Worm (Caenorhabditis elegans) whole organism, L4 larva: ENCODE data around the gene T23B12.5.

Source experiments
- R02D3.7 ChIP-seq: fragments of 150-350 bp; sonication (generic microtip); optimal IDR thresholded peaks from 3 replicates; lab custom pipeline; 2014; ENCODE audit warnings: missing biosample characterization, missing genetic modification characterization
- T26A8.4 ChIP-seq: fragments of 200-800 bp; sonication (Bioruptor generic); IDR thresholded peaks from 2 replicates; pipeline ENCODE4 v1.3.6; 2022; ENCODE audit warnings: missing genetic modification characterization, missing compliant biosample characterization
- ZK337.2 ChIP-seq: fragments of 200-800 bp; sonication (Bioruptor generic); IDR thresholded peaks from 2 replicates; pipeline ENCODE4 v1.3.6; 2022; ENCODE audit warnings: missing genetic modification reagents, missing genetic modification characterization, missing compliant biosample characterization
- aha-1 ChIP-seq: fragments of 150-350 bp; peaks from one replicate; lab custom pipeline; 2014; ENCODE audit warnings: missing biosample characterization, missing genetic modification characterization
- ama-1 ChIP-seq: fragments of 150-350 bp; optimal IDR thresholded peaks from 2 replicates; lab custom pipeline; 2014; ENCODE audit warnings: inconsistent platforms, mixed read lengths
- ceh-20 ChIP-seq: fragments of 200-800 bp; sonication (Bioruptor generic); IDR thresholded peaks from 2 replicates; pipeline ENCODE4 v1.3.6; 2022; ENCODE audit warnings: missing genetic modification reagents, missing genetic modification characterization, missing compliant biosample characterization
- ceh-28 ChIP-seq: fragments of 150-350 bp; optimal IDR thresholded peaks from 2 replicates; lab custom pipeline; 2014; ENCODE audit warnings: missing biosample characterization, missing genetic modification reagents, missing genetic modification characterization
- cey-2 ChIP-seq: sonication (generic microtip); optimal IDR thresholded peaks from 3 replicates; lab custom pipeline; 2017; ENCODE audit warnings: missing genetic modification characterization, mild to moderate bottlenecking, missing compliant biosample characterization, antibody characterized with exemption, borderline replicate concordance; ENCODE audit not compliant: insufficient read depth
- daf-16 ChIP-seq, 3 experiments: sonication (generic microtip); optimal IDR thresholded peaks; 2 replicates each; lab custom pipeline; 2016 to 2017; ENCODE audit warnings: missing genetic modification characterization in 3 of 3, missing genetic modification reagents in 3 of 3, mild to moderate bottlenecking in 2 of 3, missing compliant biosample characterization in 2 of 3, missing biosample characterization in 1 of 3, moderate library complexity in 1 of 3
- daf-19 ChIP-seq: fragments of 200-800 bp; sonication (Bioruptor generic); conservative IDR thresholded peaks from 2 replicates; pipeline ENCODE4 v1.3.6; 2022; ENCODE audit warnings: missing genetic modification characterization, missing compliant biosample characterization
- dmd-6 ChIP-seq: fragments of 200-800 bp; sonication (Bioruptor generic); IDR thresholded peaks from 2 replicates; pipeline ENCODE4 v1.3.6; 2022; ENCODE audit warnings: missing genetic modification reagents, missing genetic modification characterization, missing compliant biosample characterization
- dmd-8 ChIP-seq: fragments of 200-800 bp; sonication (Bioruptor generic); IDR thresholded peaks from 2 replicates; pipeline ENCODE4 v1.3.6; 2022; ENCODE audit warnings: missing genetic modification characterization, missing compliant biosample characterization
- duxl-1 ChIP-seq: sonication (generic microtip); optimal IDR thresholded peaks from 2 replicates; lab custom pipeline; 2016; ENCODE audit warnings: mild to moderate bottlenecking, missing genetic modification characterization, moderate library complexity, missing compliant biosample characterization; ENCODE audit not compliant: poor library complexity
- dve-1 ChIP-seq: sonication (generic microtip); optimal IDR thresholded peaks from 2 replicates; lab custom pipeline; 2017; ENCODE audit warnings: antibody characterized with exemption, mild to moderate bottlenecking, missing genetic modification characterization, missing compliant biosample characterization; ENCODE audit not compliant: insufficient read depth
- fkh-10 ChIP-seq: fragments of 150-350 bp; optimal IDR thresholded peaks from 2 replicates; lab custom pipeline; 2014; ENCODE audit warnings: missing biosample characterization, missing genetic modification reagents, missing genetic modification characterization
- hlh-11 ChIP-seq: fragments of 200-800 bp; sonication (Bioruptor generic); optimal IDR thresholded peaks from 2 replicates; lab custom pipeline; 2018; ENCODE audit warnings: mild to moderate bottlenecking, missing genetic modification characterization, missing compliant biosample characterization
- hlh-30 ChIP-seq: sonication (generic microtip); optimal IDR thresholded peaks from 2 replicates; lab custom pipeline; 2017; ENCODE audit warnings: antibody characterized with exemption, mild to moderate bottlenecking, missing genetic modification characterization, missing compliant biosample characterization; ENCODE audit not compliant: insufficient read depth
- hmg-1.1 ChIP-seq: fragments of 200-800 bp; sonication (Bioruptor generic); IDR thresholded peaks from 2 replicates; pipeline ENCODE4 v1.3.6; 2022; ENCODE audit warnings: missing genetic modification reagents, missing genetic modification characterization, missing compliant biosample characterization
- lin-38 ChIP-seq: fragments of 200-800 bp; sonication (Bioruptor generic); IDR thresholded peaks from 2 replicates; pipeline ENCODE4 v1.3.6; 2022; ENCODE audit warnings: missing genetic modification reagents, missing genetic modification characterization, missing compliant biosample characterization
- lir-3 ChIP-seq: sonication (generic microtip); optimal IDR thresholded peaks from 2 replicates; lab custom pipeline; 2016; ENCODE audit warnings: mild to moderate bottlenecking, missing genetic modification characterization, missing compliant biosample characterization
- lsy-2 ChIP-seq, 2 experiments: fragments of 150-350 bp in 1 of 2; sonication (generic microtip) in 1 of 2; optimal IDR thresholded peaks; 2 replicates each; lab custom pipeline; 2014 to 2017; ENCODE audit warnings: missing biosample characterization in 2 of 2, missing genetic modification characterization in 2 of 2
- mdl-1 ChIP-seq, 2 experiments: fragments of 150-350 bp in 1 of 2; sonication (generic microtip) in 1 of 2; optimal IDR thresholded peaks; 2 replicates each; lab custom pipeline; 2014 to 2017; ENCODE audit warnings: missing biosample characterization in 2 of 2, missing genetic modification characterization in 2 of 2
- mes-2 ChIP-seq: sonication (generic microtip); optimal IDR thresholded peaks from 2 replicates; lab custom pipeline; 2016; ENCODE audit warnings: missing genotype, mild to moderate bottlenecking, missing genetic modification characterization, missing compliant biosample characterization; ENCODE audit not compliant: poor library complexity, severe bottlenecking
- mxl-3 ChIP-seq: fragments of 200-800 bp; sonication (Bioruptor generic); optimal IDR thresholded peaks from 2 replicates; lab custom pipeline; 2018; ENCODE audit warnings: mild to moderate bottlenecking, missing genetic modification characterization, missing compliant biosample characterization
- nhr-10 ChIP-seq: fragments of 150-350 bp; optimal IDR thresholded peaks from 2 replicates; lab custom pipeline; 2014; ENCODE audit warnings: missing biosample characterization, missing genetic modification characterization
- nhr-111 ChIP-seq: fragments of 200-800 bp; sonication (Bioruptor generic); optimal IDR thresholded peaks from 2 replicates; lab custom pipeline; 2018; ENCODE audit warnings: mild to moderate bottlenecking, missing genetic modification characterization, missing compliant biosample characterization
- nhr-41 ChIP-seq: fragments of 200-800 bp; sonication (Bioruptor generic); IDR thresholded peaks from 2 replicates; pipeline ENCODE4 v1.3.6; 2022; ENCODE audit warnings: missing genetic modification reagents, missing genetic modification characterization, missing compliant biosample characterization
- nhr-42 ChIP-seq: fragments of 200-800 bp; sonication (Bioruptor generic); IDR thresholded peaks from 2 replicates; pipeline ENCODE4 v1.3.6; 2022; ENCODE audit warnings: missing genetic modification characterization, missing compliant biosample characterization
- php-3 ChIP-seq: fragments of 200-800 bp; sonication (Bioruptor generic); IDR thresholded peaks from 2 replicates; pipeline ENCODE4 v1.3.6; 2022; ENCODE audit warnings: missing genetic modification reagents, missing genetic modification characterization, missing compliant biosample characterization
- rbr-2 ChIP-seq: sonication (generic microtip); optimal IDR thresholded peaks from 2 replicates; lab custom pipeline; 2016; ENCODE audit warnings: missing genotype, missing genetic modification characterization, missing compliant biosample characterization
- spr-1 ChIP-seq: sonication (generic microtip); optimal IDR thresholded peaks from 2 replicates; lab custom pipeline; 2016; ENCODE audit warnings: mild to moderate bottlenecking, missing genetic modification characterization, missing compliant biosample characterization
- spr-3 ChIP-seq: fragments of 200-800 bp; sonication (Bioruptor generic); optimal IDR thresholded peaks from 2 replicates; lab custom pipeline; 2018; ENCODE audit warnings: mild to moderate bottlenecking, missing genetic modification characterization, missing compliant biosample characterization
- tra-1 ChIP-seq: fragments of 200-800 bp; sonication (Bioruptor generic); IDR thresholded peaks from 2 replicates; pipeline ENCODE4 v1.3.6; 2022; ENCODE audit warnings: missing genetic modification reagents, missing genetic modification characterization, missing compliant biosample characterization
- unc-39 ChIP-seq: sonication (generic microtip); optimal IDR thresholded peaks from 2 replicates; lab custom pipeline; 2017; ENCODE audit warnings: missing biosample characterization, missing genetic modification characterization
- unc-62 ChIP-seq, 3 experiments: fragments of 150-350 bp in 1 of 3; sonication (generic microtip); optimal IDR thresholded peaks in 2 of 3; peaks in 1 of 3; 1 replicate in 1 of 3; 2 replicates in 2 of 3; lab custom pipeline; 2014 to 2017; ENCODE audit warnings: missing biosample characterization in 3 of 3, missing genetic modification characterization in 3 of 3, missing genetic modification reagents in 3 of 3, missing genotype in 1 of 3
- zfp-2 ChIP-seq: sonication (generic microtip); optimal IDR thresholded peaks from 2 replicates; lab custom pipeline; 2016; ENCODE audit warnings: mild to moderate bottlenecking, missing genetic modification characterization, missing compliant biosample characterization

The T23B12.5 gene

DNA sequence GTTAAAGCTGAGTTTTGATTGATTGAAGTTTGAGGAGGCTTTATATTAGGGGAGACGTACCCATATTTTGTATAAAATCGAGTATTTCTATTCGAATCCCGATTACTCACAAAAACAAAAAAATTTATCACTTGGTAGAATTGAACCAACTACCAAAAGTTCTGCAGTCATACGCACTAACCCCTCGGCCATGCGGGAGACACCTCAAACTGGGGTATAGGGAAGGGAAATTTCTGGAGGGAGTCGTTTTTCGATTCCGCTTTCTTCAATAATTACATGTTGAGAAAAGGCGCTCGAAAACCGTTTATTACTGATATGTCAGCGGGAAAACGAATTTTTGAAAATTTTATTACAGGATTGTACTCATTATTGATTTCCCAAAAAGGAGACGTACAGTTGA is 16.5 kb downstream of the T23B12.5 start (continued):
- TF ChIP-seq ZK337.2 (GFP tag; lab: Robert Waterston, UW) (0 out of 2 replicates have a peak, but pooled peaks have one; percentile 33), T26A8.4 (GFP tag; lab: Robert Waterston, UW) (peak; percentile 45; the same call in 1 of the 2 replicates), ceh-20 (GFP tag; lab: Robert Waterston, UW) (0 out of 2 replicates have a peak, but pooled peaks have one; percentile 58)
- TF ChIP-seq, all 104 proteins: peak for 24; not testable (repeated sequence) for 80

DNA sequence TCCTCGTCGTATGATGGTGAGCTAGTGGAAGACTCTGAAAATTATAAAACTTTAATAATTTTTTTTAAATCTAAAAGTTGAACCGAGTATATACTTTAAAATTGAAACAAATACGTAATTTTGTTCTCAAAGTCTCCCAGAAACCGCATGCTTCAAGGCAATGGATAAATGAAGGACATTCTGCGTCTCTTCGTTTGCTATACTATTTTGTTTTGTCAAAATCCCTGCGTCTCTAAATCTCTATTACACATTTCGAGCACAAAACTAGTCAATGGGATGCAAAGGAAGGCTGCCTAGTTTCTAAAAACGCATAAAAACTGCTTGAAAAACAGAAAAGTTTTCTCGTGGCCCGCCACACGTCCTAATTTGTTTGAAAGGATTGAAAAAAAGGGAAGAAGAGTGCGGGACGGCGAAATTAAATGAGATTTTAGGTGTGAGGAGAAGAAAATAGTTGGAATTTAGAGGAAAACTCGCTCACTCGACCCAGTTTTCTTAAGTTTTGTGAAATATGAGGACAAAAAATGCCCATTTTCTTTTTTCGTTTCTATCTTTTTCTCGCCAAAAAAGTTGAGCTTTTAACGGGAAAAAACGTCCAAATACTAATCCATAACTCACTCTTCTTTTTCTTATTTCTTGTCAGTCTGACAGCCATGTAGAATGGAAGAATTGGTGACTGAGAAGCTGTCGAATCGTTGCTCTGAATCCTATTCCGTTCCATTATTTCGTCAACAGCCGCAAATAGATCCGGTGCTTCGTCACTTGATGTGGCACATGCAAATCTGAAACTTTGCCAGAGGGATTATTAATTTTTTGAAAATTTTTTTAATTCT is 19.0 kb downstream of the T23B12.5 start:
- TF ChIP-seq dve-1 (tag; lab: Kevin White, UChicago): no peak
- TF ChIP-seq hlh-30 (tag; lab: Kevin White, UChicago): peak; percentile 38
- no peak for TF ChIP-seq nhr-10
- no peak for TF ChIP-seq lir-3
- no peak for TF ChIP-seq aha-1
- TF ChIP-seq unc-39 (tag; lab: Kevin White, UChicago): no peak
- no peak for TF ChIP-seq ceh-28 (tag; lab: Kevin White, UChicago)
- TF ChIP-seq lsy-2 (tag; optimal IDR thresholded peaks at IDR 0.05; lab: Kevin White, UChicago): peak in 1 of 2 experiments; percentile 44
- TF ChIP-seq R02D3.7 (tag; lab: Kevin White, UChicago): no peak
- no peak for TF ChIP-seq ama-1 (lab: Kevin White, UChicago)
- no peak for TF ChIP-seq daf-19 (GFP tag; lab: Robert Waterston, UW)
- TF ChIP-seq lin-38: no peak
- TF ChIP-seq duxl-1 (tag; lab: Kevin White, UChicago): no peak
- no peak for TF ChIP-seq dmd-6 (GFP tag; lab: Robert Waterston, UW)
- TF ChIP-seq nhr-42: no peak
- no peak for TF ChIP-seq dmd-8 (GFP tag; lab: Robert Waterston, UW)
- peak in 1 of 2 experiments; percentile 96 for TF ChIP-seq unc-62 (GFP tag; optimal IDR thresholded peaks at IDR 0.05 in 1 of 2; lab: Kevin White, UChicago)
- no peak for TF ChIP-seq unc-62 (tag; optimal IDR thresholded peaks at IDR 0.05; lab: Kevin White, UChicago)
- 0 out of 2 replicates have a peak, but pooled peaks have one; percentile 22 for TF ChIP-seq hmg-1.1 (GFP tag; lab: Robert Waterston, UW)
- TF ChIP-seq fkh-10 (GFP tag; lab: Kevin White, UChicago): no peak
- TF ChIP-seq rbr-2: no peak
- no peak for TF ChIP-seq spr-1 (tag; lab: Kevin White, UChicago)
- TF ChIP-seq mxl-3: no peak
- TF ChIP-seq mdl-1 (tag; optimal IDR thresholded peaks at IDR 0.05; lab: Kevin White, UChicago): no peak
- TF ChIP-seq php-3 (GFP tag; lab: Robert Waterston, UW): no peak

DNA sequence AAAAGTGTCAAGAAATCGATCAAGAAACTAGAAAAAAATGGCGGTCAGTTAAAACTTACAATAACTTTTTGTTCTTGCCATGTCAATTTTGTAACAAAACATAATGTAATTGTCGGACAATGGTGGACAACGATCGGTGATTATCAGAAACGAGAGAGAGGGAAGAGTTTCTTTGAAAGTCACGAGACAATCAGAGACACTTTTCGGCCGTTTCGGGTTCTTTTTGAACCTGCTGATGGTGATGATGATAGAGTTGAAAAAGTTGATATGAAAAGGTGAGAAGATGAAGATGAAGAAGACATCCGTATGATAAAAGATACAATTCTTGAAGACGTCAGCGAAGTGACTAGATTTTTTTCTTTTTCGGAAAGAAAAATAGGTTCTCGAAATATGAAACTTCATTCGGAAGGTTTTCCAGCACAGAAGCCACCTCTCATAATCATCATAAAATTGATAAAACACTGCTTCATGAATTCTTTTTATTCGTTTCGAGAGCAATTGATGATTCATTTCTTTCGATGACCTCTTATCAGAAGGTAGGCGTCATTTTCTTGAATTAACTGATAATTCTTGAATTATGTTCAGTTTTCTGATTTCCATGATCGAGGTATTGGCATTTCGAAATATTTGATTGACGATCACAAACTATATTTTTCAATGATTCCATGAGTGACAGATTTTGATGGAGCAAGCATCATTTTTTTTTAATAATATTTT is 20.9 kb downstream of the T23B12.5 start:
- TF ChIP-seq lir-3 (no peak), nhr-111 (GFP tag; lab: Kevin White, UChicago) (no peak), hlh-30 (tag; lab: Kevin White, UChicago) (peak; percentile 67), unc-62 (GFP tag; optimal IDR thresholded peaks at IDR 0.05 in 1 of 2; lab: Kevin White, UChicago) (peak in 1 of 2 experiments; percentile 75), unc-62 (tag; optimal IDR thresholded peaks at IDR 0.05; lab: Kevin White, UChicago) (no peak), nhr-42 (no peak), spr-3 (GFP tag; lab: Kevin White, UChicago) (no peak), cey-2 (tag; lab: Kevin White, UChicago) (peak; percentile 29), nhr-41 (GFP tag; lab: Robert Waterston, UW) (peak; percentile 40; the same call in 1 of the 2 replicates), daf-16 (GFP tag; optimal IDR thresholded peaks at IDR 0.05; lab: Kevin White, UChicago) (no peak), daf-16 (tag; optimal IDR thresholded peaks at IDR 0.05; lab: Kevin White, UChicago) (peak; percentile 4), dmd-6 (GFP tag; lab: Robert Waterston, UW) (peak; percentile 79), zfp-2 (tag; lab: Kevin White, UChicago) (no peak), hlh-11 (tag; lab: Kevin White, UChicago) (peak; percentile 41), tra-1 (GFP tag; lab: Robert Waterston, UW) (0 out of 2 replicates have a peak, but pooled peaks have one; percentile 8), mes-2 (tag; lab: Kevin White, UChicago) (no peak)
